Fruit fly (Drosophila melanogaster): ENCODE results near the gene Hsp22.
A peak's percentile ranks its signal among the peaks of the same experiment; 100 is the strongest.

Hsp22 gene

dm6 chr3L:9372278-9372975 is at the start of gene Hsp22, which contains the start of the genes Hsp67Bc and CG4456:
Gene Hsp22 (plus strand): TSS chr3L:9372931.
Gene Hsp67Bc (minus strand): TSS chr3L:9372497.
Gene CG4456 (plus strand): TSS chr3L:9372722.
- TF ChIP-seq noc (tag; optimal IDR thresholded peaks at IDR 0.05): peak; percentile 5

- TF ChIP-seq noc (tag; optimal IDR thresholded peaks at IDR 0.05): no peak
Measured at dm6 chr3L:9333745-9334382, 38.9 kb upstream of the Hsp22 start, which contains the start of gene PGRP-LA. Gene PGRP-LA (plus strand): TSS chr3L:9334332.

dm6 chr3L:9335711-9336110 is 37.0 kb upstream of the Hsp22 start:
- TF ChIP-seq noc (tag; optimal IDR thresholded peaks at IDR 0.05): peak; percentile 24

- no peak for TF ChIP-seq noc (tag; optimal IDR thresholded peaks at IDR 0.05)
Measured at dm6 chr3L:9337942-9338468, 34.7 kb upstream of the Hsp22 start.

- TF ChIP-seq noc (tag; optimal IDR thresholded peaks at IDR 0.05): no peak
Measured at dm6 chr3L:9338510-9338909, 34.2 kb upstream of the Hsp22 start, which contains the start of gene PGRP-LC. Gene PGRP-LC (plus strand): TSS chr3L:9338810.

dm6 chr3L:9339021-9339420 is 33.7 kb upstream of the Hsp22 start:
- TF ChIP-seq noc (tag; optimal IDR thresholded peaks at IDR 0.05): peak; percentile 70

dm6 chr3L:9340232-9340631 is 32.5 kb upstream of the Hsp22 start:
- no peak for TF ChIP-seq noc (tag; optimal IDR thresholded peaks at IDR 0.05)

- TF ChIP-seq noc (tag; optimal IDR thresholded peaks at IDR 0.05): no peak
Measured at dm6 chr3L:9340839-9341238, 31.9 kb upstream of the Hsp22 start.

- no peak for TF ChIP-seq noc (tag; optimal IDR thresholded peaks at IDR 0.05)
Measured at dm6 chr3L:9343963-9344362, 28.8 kb upstream of the Hsp22 start.

- no peak for TF ChIP-seq noc (tag; optimal IDR thresholded peaks at IDR 0.05)
Measured at dm6 chr3L:9345157-9345556, 27.6 kb upstream of the Hsp22 start.

- peak; percentile 52 for TF ChIP-seq noc (tag; optimal IDR thresholded peaks at IDR 0.05)
Measured at dm6 chr3L:9349314-9349733, 23.4 kb upstream of the Hsp22 start, which contains the start of gene PGRP-LF. Gene PGRP-LF (plus strand): TSS chr3L:9349609.

- TF ChIP-seq noc (tag; optimal IDR thresholded peaks at IDR 0.05): no peak
Measured at dm6 chr3L:9353733-9354132, 19.0 kb upstream of the Hsp22 start, which contains the start of gene CG32040. Gene CG32040 (plus strand): TSS chr3L:9354033.

- TF ChIP-seq noc (tag; optimal IDR thresholded peaks at IDR 0.05): no peak
Measured at dm6 chr3L:9355555-9355954, 17.2 kb upstream of the Hsp22 start.

- TF ChIP-seq noc (tag; optimal IDR thresholded peaks at IDR 0.05): no peak
Measured at dm6 chr3L:9356138-9356753, 16.5 kb upstream of the Hsp22 start.

dm6 chr3L:9357830-9358712 is 14.7 kb upstream of the Hsp22 start:
- TF ChIP-seq noc (tag; optimal IDR thresholded peaks at IDR 0.05): peak; percentile 37

Data from whole organism, larva.